Worm (Caenorhabditis elegans): ENCODE results near the gene T12G3.6.

DNA sequence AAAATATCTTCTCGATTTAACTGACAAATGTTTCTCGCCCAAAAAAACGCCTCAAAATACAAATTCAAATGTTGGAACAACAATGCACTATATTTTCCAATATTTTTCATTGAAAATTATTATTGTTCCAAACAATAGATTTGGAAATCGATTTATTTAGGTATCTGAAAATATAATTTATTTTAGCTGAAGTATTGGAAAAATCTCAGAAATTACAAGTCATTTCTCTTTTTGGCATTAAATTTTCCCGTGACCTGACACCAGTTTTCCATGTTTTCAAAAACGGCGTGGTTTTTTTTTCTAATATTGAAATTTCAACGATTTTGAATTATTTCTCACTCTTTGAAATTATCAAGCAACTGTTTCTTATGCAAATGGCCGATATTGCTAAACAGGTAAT is 18.0 kb downstream of the T12G3.6 start, which contains the start of gene spe-17:
- TF ChIP-seq nhr-80 (tag; optimal IDR thresholded peaks at IDR 0.05), result no peak
- no peak for TF ChIP-seq tlf-1 (GFP tag; optimal IDR thresholded peaks at IDR 0.05)
- no peak for TF ChIP-seq F22D6.2 (tag; optimal IDR thresholded peaks at IDR 0.05)
- TF ChIP-seq lin-40 (tag; optimal IDR thresholded peaks at IDR 0.05), result no peak
- TF ChIP-seq let-607 (tag; optimal IDR thresholded peaks at IDR 0.05), result no peak
- TF ChIP-seq madf-3 (GFP tag; IDR thresholded peaks at IDR 0.05), result no peak
- no peak for TF ChIP-seq lin-35 (GFP tag; optimal IDR thresholded peaks at IDR 0.05)
